Fruit fly (Drosophila melanogaster) whole organism, prepupa: ENCODE data around the gene CG14968.

ENCODE experiments used
- Blimp-1 ChIP-seq: fragments of 200-800 bp; sonication (Bioruptor generic); optimal IDR thresholded peaks from 3 replicates; lab custom pipeline; 2017; ENCODE audit warnings: missing biosample characterization, missing genetic modification characterization, mild to moderate bottlenecking, moderate library complexity, missing genetic modification reagents
- CG10669 ChIP-seq: fragments of 200-800 bp; sonication (Bioruptor generic); optimal IDR thresholded peaks from 3 replicates; lab custom pipeline; 2018; ENCODE audit warnings: missing biosample characterization, mild to moderate bottlenecking, missing genetic modification characterization, moderate library complexity
- CG11294 ChIP-seq: fragments of 200-800 bp; sonication (Bioruptor generic); IDR thresholded peaks from 2 replicates; pipeline ENCODE4 v1.3.6; 2022; ENCODE audit warnings: missing biosample characterization, missing genetic modification characterization
- CG11902 ChIP-seq: fragments of 200-800 bp; sonication (Bioruptor generic); optimal IDR thresholded peaks from 3 replicates; lab custom pipeline; 2016; ENCODE audit warnings: missing biosample characterization, missing genetic modification characterization
- CG15336 ChIP-seq: fragments of 200-800 bp; sonication (Bioruptor generic); IDR thresholded peaks from 2 replicates; pipeline ENCODE4 v1.3.6; 2022; ENCODE audit warnings: missing biosample characterization, missing genetic modification characterization
- CG1621 ChIP-seq: fragments of 200-800 bp; sonication (Bioruptor generic); optimal IDR thresholded peaks from 3 replicates; lab custom pipeline; 2018; ENCODE audit warnings: missing biosample characterization, mild to moderate bottlenecking, missing genetic modification characterization
- CG16779 ChIP-seq: fragments of 200-800 bp; sonication (Bioruptor generic); optimal IDR thresholded peaks from 3 replicates; lab custom pipeline; 2017; ENCODE audit warnings: missing biosample characterization, mild to moderate bottlenecking, missing genetic modification characterization
- CG3032 ChIP-seq: fragments of 200-800 bp; optimal IDR thresholded peaks from 2 replicates; lab custom pipeline; 2019; ENCODE audit warnings: missing biosample characterization, mild to moderate bottlenecking, missing genetic modification characterization, moderate library complexity
- CG31627 ChIP-seq: fragments of 200-800 bp; sonication (Bioruptor generic); optimal IDR thresholded peaks from 3 replicates; lab custom pipeline; 2016; ENCODE audit warnings: missing biosample characterization, missing genetic modification characterization
- CG32006 ChIP-seq: fragments of 200-800 bp; sonication (Bioruptor generic); optimal IDR thresholded peaks from 3 replicates; lab custom pipeline; 2017; ENCODE audit warnings: missing biosample characterization, mild to moderate bottlenecking, missing genetic modification characterization
- CG34406 ChIP-seq: fragments of 200-800 bp; sonication (Bioruptor generic); optimal IDR thresholded peaks from 3 replicates; lab custom pipeline; 2016; ENCODE audit warnings: missing biosample characterization, missing genetic modification characterization
- CG3919 ChIP-seq: fragments of 200-800 bp; sonication (Bioruptor generic); optimal IDR thresholded peaks from 3 replicates; lab custom pipeline; 2016; ENCODE audit warnings: missing biosample characterization, missing genetic modification characterization
- CG4318 ChIP-seq: fragments of 200-800 bp; sonication (Bioruptor generic); optimal IDR thresholded peaks from 3 replicates; lab custom pipeline; 2017; ENCODE audit warnings: missing biosample characterization, mild to moderate bottlenecking, missing genetic modification characterization
- CG6163 ChIP-seq: fragments of 200-800 bp; sonication (Bioruptor generic); IDR thresholded peaks from 3 replicates; pipeline ENCODE4 v1.3.6; 2022; ENCODE audit warnings: missing biosample characterization, missing genetic modification characterization
- CG6276 ChIP-seq: fragments of 200-800 bp; sonication (Bioruptor generic); optimal IDR thresholded peaks from 2 replicates; lab custom pipeline; 2017; ENCODE audit warnings: missing biosample characterization, mild to moderate bottlenecking, missing genetic modification characterization
- CG6792 ChIP-seq: fragments of 200-800 bp; sonication (Bioruptor generic); optimal IDR thresholded peaks from 3 replicates; lab custom pipeline; 2016; ENCODE audit warnings: missing biosample characterization, missing genetic modification characterization
- CG6808 ChIP-seq: fragments of 200-800 bp; sonication (Bioruptor generic); optimal IDR thresholded peaks from 3 replicates; lab custom pipeline; 2017; ENCODE audit warnings: missing biosample characterization, missing genetic modification characterization, mild to moderate bottlenecking, moderate library complexity, missing genetic modification reagents
- CG6854 ChIP-seq: fragments of 200-800 bp; sonication (Bioruptor generic); optimal IDR thresholded peaks from 2 replicates; lab custom pipeline; 2017; ENCODE audit warnings: missing biosample characterization, mild to moderate bottlenecking, missing genetic modification characterization
- CG8119 ChIP-seq: fragments of 200-800 bp; sonication (Bioruptor generic); IDR thresholded peaks from 3 replicates; pipeline ENCODE4 v1.3.6; 2022; ENCODE audit warnings: missing biosample characterization, missing genetic modification characterization
- CG8319 ChIP-seq: fragments of 200-800 bp; sonication (Bioruptor generic); optimal IDR thresholded peaks from 3 replicates; lab custom pipeline; 2016; ENCODE audit warnings: missing biosample characterization, missing genetic modification characterization
- CG8632 ChIP-seq: fragments of 200-800 bp; sonication (Bioruptor generic); optimal IDR thresholded peaks from 3 replicates; lab custom pipeline; 2016; ENCODE audit warnings: missing biosample characterization, missing genetic modification characterization
- CG9139 ChIP-seq: fragments of 200-800 bp; sonication (Bioruptor generic); optimal IDR thresholded peaks from 3 replicates; lab custom pipeline; 2017; ENCODE audit warnings: missing biosample characterization, mild to moderate bottlenecking, missing genetic modification characterization
- Eip78C ChIP-seq: fragments of 200-800 bp; sonication (Bioruptor generic); peaks from one replicate; lab custom pipeline; 2016; ENCODE audit warnings: missing biosample characterization, missing genetic modification characterization
- Eip93F ChIP-seq: fragments of 200-800 bp; sonication (Bioruptor generic); optimal IDR thresholded peaks from 2 replicates; lab custom pipeline; 2016; ENCODE audit warnings: missing biosample characterization, mild to moderate bottlenecking, missing genetic modification characterization
- Ets21C ChIP-seq: fragments of 200-800 bp; sonication (Bioruptor generic); optimal IDR thresholded peaks from 3 replicates; lab custom pipeline; 2016; ENCODE audit warnings: missing biosample characterization, missing genetic modification characterization
- Gug ChIP-seq: fragments of 200-800 bp; sonication (Bioruptor generic); IDR thresholded peaks from 2 replicates; pipeline ENCODE4 v1.3.6; 2022; ENCODE audit warnings: missing biosample characterization, missing genetic modification characterization
- Hr38 ChIP-seq: sonication (Bioruptor generic); optimal IDR thresholded peaks from 2 replicates; lab custom pipeline; 2016; ENCODE audit warnings: missing biosample characterization, missing genetic modification characterization
- Hr39 ChIP-seq: fragments of 200-800 bp; sonication (Bioruptor generic); optimal IDR thresholded peaks from 2 replicates; lab custom pipeline; 2016; ENCODE audit warnings: missing biosample characterization, missing genetic modification characterization
- Hr4 ChIP-seq: fragments of 200-800 bp; sonication (Bioruptor generic); optimal IDR thresholded peaks from 3 replicates; lab custom pipeline; 2016; ENCODE audit warnings: missing biosample characterization, missing genetic modification characterization
- Met ChIP-seq: fragments of 200-800 bp; sonication (Bioruptor generic); optimal IDR thresholded peaks from 3 replicates; lab custom pipeline; 2016; ENCODE audit warnings: missing biosample characterization, missing genetic modification characterization
- OdsH ChIP-seq: fragments of 200-800 bp; sonication (Bioruptor generic); optimal IDR thresholded peaks from 3 replicates; lab custom pipeline; 2016; ENCODE audit warnings: missing biosample characterization, missing genetic modification characterization
- Sox14 ChIP-seq: fragments of 200-800 bp; sonication (Bioruptor generic); optimal IDR thresholded peaks from 3 replicates; lab custom pipeline; 2016; ENCODE audit warnings: missing biosample characterization, missing genetic modification characterization
- Sox15 ChIP-seq: fragments of 200-800 bp; sonication (Bioruptor generic); optimal IDR thresholded peaks from 3 replicates; lab custom pipeline; 2016; ENCODE audit warnings: missing biosample characterization, missing genetic modification characterization
- achi ChIP-seq: fragments of 200-800 bp; sonication (Bioruptor generic); optimal IDR thresholded peaks from 3 replicates; lab custom pipeline; 2016; ENCODE audit warnings: missing biosample characterization, missing genetic modification characterization
- acj6 ChIP-seq: fragments of 200-800 bp; sonication (Bioruptor generic); optimal IDR thresholded peaks from 3 replicates; lab custom pipeline; 2016; ENCODE audit warnings: missing biosample characterization, missing genetic modification characterization
- dac ChIP-seq: fragments of 200-800 bp; sonication (Bioruptor generic); optimal IDR thresholded peaks from 2 replicates; lab custom pipeline; 2017; ENCODE audit warnings: missing biosample characterization, mild to moderate bottlenecking, missing genetic modification characterization
- dsx ChIP-seq: fragments of 200-800 bp; optimal IDR thresholded peaks from 3 replicates; lab custom pipeline; 2019; ENCODE audit warnings: missing biosample characterization, mild to moderate bottlenecking, missing genetic modification characterization, moderate library complexity; ENCODE audit not compliant: poor library complexity, severe bottlenecking
- eg ChIP-seq: fragments of 200-800 bp; sonication (Bioruptor generic); IDR thresholded peaks from 3 replicates; pipeline ENCODE4 v1.3.6; 2022; ENCODE audit warnings: missing biosample characterization, missing genetic modification characterization
- esn ChIP-seq: fragments of 200-800 bp; sonication (Bioruptor generic); optimal IDR thresholded peaks from 2 replicates; lab custom pipeline; 2016; ENCODE audit warnings: missing biosample characterization, mild to moderate bottlenecking, missing genetic modification characterization, moderate library complexity
- fd59A ChIP-seq: fragments of 200-800 bp; sonication (Bioruptor generic); optimal IDR thresholded peaks from 2 replicates; lab custom pipeline; 2017; ENCODE audit warnings: missing biosample characterization, mild to moderate bottlenecking, missing genetic modification characterization, missing genetic modification reagents
- lz ChIP-seq: fragments of 200-800 bp; sonication (Bioruptor generic); optimal IDR thresholded peaks from 3 replicates; lab custom pipeline; 2016; ENCODE audit warnings: missing biosample characterization, missing genetic modification characterization
- net ChIP-seq: fragments of 200-800 bp; sonication (Bioruptor generic); optimal IDR thresholded peaks from 3 replicates; lab custom pipeline; 2016; ENCODE audit warnings: missing biosample characterization, missing genetic modification characterization
- pdm3 ChIP-seq: fragments of 200-800 bp; sonication (Bioruptor generic); optimal IDR thresholded peaks from 3 replicates; lab custom pipeline; 2016; ENCODE audit warnings: missing biosample characterization, missing genetic modification characterization
- salr ChIP-seq, 2 experiments: fragments of 200-800 bp; sonication (Bioruptor generic); optimal IDR thresholded peaks; 3 replicates each; lab custom pipeline; 2016 to 2018; ENCODE audit warnings: missing biosample characterization in 2 of 2, missing genetic modification characterization in 2 of 2, mild to moderate bottlenecking in 1 of 2
- ss ChIP-seq, 2 experiments: fragments of 200-800 bp; sonication (Bioruptor generic); optimal IDR thresholded peaks; 2 replicates in 1 of 2; 3 replicates in 1 of 2; lab custom pipeline; 2017 to 2018; ENCODE audit warnings: mild to moderate bottlenecking in 2 of 2, missing biosample characterization in 2 of 2, missing genetic modification characterization in 2 of 2, moderate library complexity in 1 of 2
- svp ChIP-seq: fragments of 200-800 bp; sonication (Bioruptor generic); peaks from one replicate; lab custom pipeline; 2016; ENCODE audit warnings: missing biosample characterization, missing genetic modification characterization
- topi ChIP-seq: fragments of 200-800 bp; sonication (Bioruptor generic); optimal IDR thresholded peaks from 3 replicates; lab custom pipeline; 2016; ENCODE audit warnings: missing biosample characterization, missing genetic modification characterization
- vri ChIP-seq: fragments of 200-800 bp; sonication (Bioruptor generic); optimal IDR thresholded peaks from 3 replicates; lab custom pipeline; 2016; ENCODE audit warnings: missing biosample characterization, mild to moderate bottlenecking, missing genetic modification characterization

CG14968 gene

DNA sequence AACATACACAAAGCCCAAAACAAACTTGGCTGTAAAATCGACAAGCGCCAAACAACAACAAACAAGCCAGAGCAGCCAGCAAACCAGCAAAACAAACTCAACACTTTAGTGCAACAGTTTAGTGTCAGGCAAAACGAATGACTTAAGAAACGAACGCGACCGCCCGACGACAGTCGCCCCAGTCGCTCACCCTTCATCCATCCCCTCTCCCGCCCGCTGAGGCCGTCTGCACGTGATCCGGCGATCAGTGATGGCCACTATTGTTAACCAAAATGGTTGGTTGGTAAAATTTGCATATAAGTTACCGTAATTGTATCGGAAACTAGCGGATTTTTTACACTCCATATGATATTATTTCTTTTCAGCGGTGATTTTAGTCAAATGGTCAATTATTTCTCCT lies 49.3 kb downstream of the CG14968 start:
- no peak for TF ChIP-seq CG31627 (GFP tag; lab: Kevin White, UChicago)
- TF ChIP-seq CG6163 = no peak
- peak in 1 of 2 experiments; percentile 9 for TF ChIP-seq ss (GFP tag; optimal IDR thresholded peaks at IDR 0.05; lab: Kevin White, UChicago)
- TF ChIP-seq fd59A (GFP tag; lab: Kevin White, UChicago) = no peak
- no peak for TF ChIP-seq Sox15 (GFP tag; lab: Kevin White, UChicago)
- peak; percentile 12 for TF ChIP-seq Eip78C (GFP tag; lab: Kevin White, UChicago)
- TF ChIP-seq Blimp-1 (GFP tag; lab: Kevin White, UChicago) = no peak
- TF ChIP-seq CG32006 (GFP tag; lab: Kevin White, UChicago) = peak; percentile 9
- TF ChIP-seq CG34406 (GFP tag; lab: Kevin White, UChicago) = no peak
- TF ChIP-seq CG16779 = no peak
- no peak for TF ChIP-seq CG9139 (GFP tag; lab: Kevin White, UChicago)
- TF ChIP-seq CG6792 (GFP tag; lab: Kevin White, UChicago) = no peak
- no peak for TF ChIP-seq achi (GFP tag; lab: Kevin White, UChicago)
- TF ChIP-seq Gug = no peak
- no peak for TF ChIP-seq svp
- TF ChIP-seq esn (GFP tag; lab: Kevin White, UChicago) = no peak
- no peak for TF ChIP-seq Eip93F (GFP tag; lab: Kevin White, UChicago)
- no peak for TF ChIP-seq CG8319
- no peak for TF ChIP-seq net (GFP tag; lab: Kevin White, UChicago)
- TF ChIP-seq pdm3 (GFP tag; lab: Kevin White, UChicago) = peak; percentile 9
- peak; percentile 13 for TF ChIP-seq Met (GFP tag; lab: Kevin White, UChicago)
- TF ChIP-seq CG6854 (GFP tag; lab: Kevin White, UChicago) = no peak
- TF ChIP-seq CG8632 (GFP tag; lab: Kevin White, UChicago) = no peak
- no peak for TF ChIP-seq salr (GFP tag; optimal IDR thresholded peaks at IDR 0.05; lab: Kevin White, UChicago)
- no peak for TF ChIP-seq dac (GFP tag; lab: Kevin White, UChicago)
- no peak for TF ChIP-seq CG11294 (GFP tag; lab: Robert Waterston, UW)
- TF ChIP-seq vri = no peak
- TF ChIP-seq CG15336 = no peak
- no peak for TF ChIP-seq CG11902
- TF ChIP-seq dsx (GFP tag; lab: Kevin White, UChicago) = peak; percentile 27
- peak; percentile 5 for TF ChIP-seq lz (GFP tag; lab: Kevin White, UChicago)
- no peak for TF ChIP-seq topi
- no peak for TF ChIP-seq acj6 (GFP tag; lab: Kevin White, UChicago)
- TF ChIP-seq eg (GFP tag; lab: Robert Waterston, UW) = no peak
- no peak for TF ChIP-seq CG10669 (GFP tag; lab: Kevin White, UChicago)
- peak; percentile 4 for TF ChIP-seq Hr39 (GFP tag; lab: Kevin White, UChicago)
- TF ChIP-seq Ets21C (GFP tag; lab: Kevin White, UChicago) = no peak
- TF ChIP-seq, all 60 proteins: peak for 8

DNA sequence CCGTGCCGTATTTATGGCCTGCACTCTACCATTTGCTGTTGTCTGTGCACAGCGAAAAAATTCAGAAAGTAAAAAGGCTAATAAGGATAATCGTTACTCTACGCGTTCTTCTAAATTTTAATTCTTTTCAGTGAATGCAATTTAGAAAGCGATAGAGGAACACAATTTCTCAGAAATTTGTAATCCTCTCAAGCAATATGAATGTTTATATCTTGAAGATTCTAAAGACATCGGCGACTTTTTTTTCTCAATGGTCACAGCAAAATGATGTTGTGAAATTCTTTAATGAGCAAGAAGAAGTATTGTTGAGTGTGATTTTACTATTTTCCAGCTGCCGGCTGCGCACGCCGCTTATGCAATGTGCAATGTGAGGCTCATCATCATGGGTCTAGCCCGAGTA lies 50.0 kb downstream of the CG14968 start:
- TF ChIP-seq achi (GFP tag; lab: Kevin White, UChicago) = peak; percentile 28
- no peak for TF ChIP-seq fd59A (GFP tag; lab: Kevin White, UChicago)
- TF ChIP-seq Met (GFP tag; lab: Kevin White, UChicago) = no peak
- TF ChIP-seq Hr4 (GFP tag; lab: Kevin White, UChicago) = peak; percentile 48
- TF ChIP-seq CG34406 (GFP tag; lab: Kevin White, UChicago) = no peak
- peak; percentile 2 for TF ChIP-seq CG3032 (tag; lab: Kevin White, UChicago)
- 0 out of 3 replicates have a peak, but pooled peaks have one; percentile 8 for TF ChIP-seq eg (GFP tag; lab: Robert Waterston, UW)
- peak; percentile 49 for TF ChIP-seq pdm3 (GFP tag; lab: Kevin White, UChicago)
- TF ChIP-seq CG15336 = peak; percentile 59
- no peak for TF ChIP-seq CG1621 (tag; lab: Kevin White, UChicago)
- TF ChIP-seq Eip78C (GFP tag; lab: Kevin White, UChicago) = peak; percentile 85
- TF ChIP-seq Hr38 (GFP tag; lab: Kevin White, UChicago) = no peak
- peak; percentile 73 for TF ChIP-seq CG32006 (GFP tag; lab: Kevin White, UChicago)
- TF ChIP-seq net (GFP tag; lab: Kevin White, UChicago) = no peak
- 0 out of 3 replicates have a peak, but pooled peaks have one; percentile 23 for TF ChIP-seq CG8119 (GFP tag; lab: Robert Waterston, UW)
- peak in 1 of 2 experiments; percentile 15 for TF ChIP-seq ss (GFP tag; optimal IDR thresholded peaks at IDR 0.05; lab: Kevin White, UChicago)
- no peak for TF ChIP-seq lz (GFP tag; lab: Kevin White, UChicago)
- TF ChIP-seq CG6808 (GFP tag; lab: Kevin White, UChicago) = no peak
- peak; percentile 8 for TF ChIP-seq Sox14
- peak; percentile 7 for TF ChIP-seq CG4318 (GFP tag; lab: Kevin White, UChicago)
- peak in 1 of 2 experiments; percentile 43 for TF ChIP-seq salr (GFP tag; optimal IDR thresholded peaks at IDR 0.05; lab: Kevin White, UChicago)
- TF ChIP-seq CG6792 (GFP tag; lab: Kevin White, UChicago) = no peak
- TF ChIP-seq CG6163 = 0 out of 3 replicates have a peak, but pooled peaks have one; percentile 8
- TF ChIP-seq OdsH = peak; percentile 49
- no peak for TF ChIP-seq CG3919
- TF ChIP-seq svp = peak; percentile 10
- TF ChIP-seq Sox15 (GFP tag; lab: Kevin White, UChicago) = no peak
- TF ChIP-seq CG6276 (GFP tag; lab: Kevin White, UChicago) = no peak
- TF ChIP-seq acj6 (GFP tag; lab: Kevin White, UChicago) = peak; percentile 13
- TF ChIP-seq, all 60 proteins: peak for 17
